Worm (Caenorhabditis elegans) whole organism, late embryonic: Measurements from ENCODE around the gene rol-1.

Source experiments
- ceh-34 ChIP-seq: sonication (generic microtip); optimal IDR thresholded peaks from 2 replicates; lab custom pipeline; 2016; ENCODE audit warnings: mild to moderate bottlenecking, missing genetic modification characterization, missing compliant biosample characterization
- ceh-6 ChIP-seq: fragments of 200-800 bp; sonication (Bioruptor generic); optimal IDR thresholded peaks from 2 replicates; lab custom pipeline; 2018; ENCODE audit warnings: mild to moderate bottlenecking, missing genetic modification characterization, missing compliant biosample characterization
- ceh-9 ChIP-seq: sonication (generic microtip); optimal IDR thresholded peaks from 2 replicates; lab custom pipeline; 2016; ENCODE audit warnings: mild to moderate bottlenecking, missing genetic modification characterization, inconsistent platforms, missing compliant biosample characterization
- elt-4 ChIP-seq: sonication (generic microtip); optimal IDR thresholded peaks from 2 replicates; lab custom pipeline; 2016; ENCODE audit warnings: missing genetic modification characterization, missing compliant biosample characterization
- fax-1 ChIP-seq: sonication (generic microtip); optimal IDR thresholded peaks from 2 replicates; lab custom pipeline; 2016; ENCODE audit warnings: missing genotype, missing genetic modification characterization, missing compliant biosample characterization
- gmeb-2 ChIP-seq: sonication (generic microtip); optimal IDR thresholded peaks from 2 replicates; lab custom pipeline; 2016; ENCODE audit warnings: missing genetic modification characterization, inconsistent platforms, missing compliant biosample characterization
- npax-4 ChIP-seq: sonication (generic microtip); optimal IDR thresholded peaks from 2 replicates; lab custom pipeline; 2016; ENCODE audit warnings: missing genetic modification characterization, missing compliant biosample characterization
- pag-3 ChIP-seq: sonication (generic microtip); optimal IDR thresholded peaks from 2 replicates; lab custom pipeline; 2016; ENCODE audit warnings: missing compliant biosample characterization, missing genetic modification characterization, borderline replicate concordance
- pat-9 ChIP-seq: fragments of 200-800 bp; sonication (Bioruptor generic); optimal IDR thresholded peaks from 2 replicates; lab custom pipeline; 2018; ENCODE audit warnings: mild to moderate bottlenecking, missing genetic modification characterization, moderate library complexity, missing compliant biosample characterization
- pros-1 ChIP-seq: fragments of 150-350 bp; optimal IDR thresholded peaks from 2 replicates; lab custom pipeline; 2014; ENCODE audit warnings: missing biosample characterization, missing genetic modification reagents, missing genetic modification characterization
- rnt-1 ChIP-seq: sonication (generic microtip); optimal IDR thresholded peaks from 2 replicates; lab custom pipeline; 2016; ENCODE audit warnings: missing genetic modification characterization, missing compliant biosample characterization

ce11 chrII:12162997-12163396 lies 9.4 kb upstream of the rol-1 start:
- TF ChIP-seq pag-3 (tag; lab: Kevin White, UChicago) = no peak
- no peak for TF ChIP-seq npax-4 (tag; lab: Kevin White, UChicago)
- TF ChIP-seq pros-1 (tag; lab: Kevin White, UChicago) = no peak
- no peak for TF ChIP-seq elt-4 (tag; lab: Kevin White, UChicago)
- TF ChIP-seq ceh-34 = no peak
- no peak for TF ChIP-seq ceh-9 (tag; lab: Kevin White, UChicago)
- no peak for TF ChIP-seq gmeb-2 (tag; lab: Kevin White, UChicago)
- TF ChIP-seq pat-9 (tag; lab: Kevin White, UChicago) = no peak
- TF ChIP-seq rnt-1 (tag; lab: Kevin White, UChicago) = no peak
- no peak for TF ChIP-seq ceh-6 (GFP tag; lab: Kevin White, UChicago)
- no peak for TF ChIP-seq fax-1
